Fruit fly (Drosophila melanogaster) whole organism, adult: ENCODE data around the gene CG3942.
A peak's percentile ranks its signal among the peaks of the same experiment; 100 is the strongest.

ENCODE experiments used
- CG11617 ChIP-seq: fragments of 200-800 bp; sonication (Bioruptor generic); optimal IDR thresholded peaks from 2 replicates; lab custom pipeline; 2017; ENCODE audit warnings: mild to moderate bottlenecking, missing biosample characterization, missing genetic modification reagents, missing genetic modification characterization
- CG12768 ChIP-seq: fragments of 200-800 bp; sonication (Bioruptor generic); optimal IDR thresholded peaks from 2 replicates; lab custom pipeline; 2017; ENCODE audit warnings: missing biosample characterization, missing genetic modification characterization, mild to moderate bottlenecking, moderate library complexity, missing genetic modification reagents
- CG14711 ChIP-seq: fragments of 200-800 bp; sonication (Bioruptor generic); optimal IDR thresholded peaks from 2 replicates; lab custom pipeline; 2018; ENCODE audit warnings: missing biosample characterization, mild to moderate bottlenecking, missing genetic modification characterization, moderate library complexity
- CG1620 ChIP-seq: fragments of 200-800 bp; sonication (Bioruptor generic); optimal IDR thresholded peaks from 2 replicates; lab custom pipeline; 2016; ENCODE audit warnings: missing biosample characterization, missing genetic modification characterization
- CG33017 ChIP-seq: fragments of 200-800 bp; sonication (Bioruptor generic); optimal IDR thresholded peaks from 2 replicates; lab custom pipeline; 2018; ENCODE audit warnings: missing biosample characterization, mild to moderate bottlenecking, missing genetic modification characterization, moderate library complexity
- CG5204 ChIP-seq: fragments of 200-800 bp; sonication (Bioruptor generic); optimal IDR thresholded peaks from 2 replicates; lab custom pipeline; 2016; ENCODE audit warnings: missing biosample characterization, missing genetic modification characterization
- CG7045 ChIP-seq: fragments of 200-800 bp; sonication (Bioruptor generic); optimal IDR thresholded peaks from 2 replicates; lab custom pipeline; 2017; ENCODE audit warnings: missing biosample characterization, mild to moderate bottlenecking, missing genetic modification characterization
- CG7101 ChIP-seq: fragments of 200-800 bp; sonication (Bioruptor generic); optimal IDR thresholded peaks from 2 replicates; lab custom pipeline; 2018; ENCODE audit warnings: missing biosample characterization, mild to moderate bottlenecking, missing genetic modification characterization, moderate library complexity
- Clk ChIP-seq: fragments of 200-800 bp; sonication (Bioruptor generic); optimal IDR thresholded peaks from 2 replicates; lab custom pipeline; 2017; ENCODE audit warnings: missing biosample characterization, missing genetic modification characterization
- Crg-1 ChIP-seq: fragments of 200-800 bp; sonication (Bioruptor generic); optimal IDR thresholded peaks from 2 replicates; lab custom pipeline; 2016; ENCODE audit warnings: missing biosample characterization, missing genetic modification characterization
- Hr96 ChIP-seq: fragments of 200-800 bp; sonication (Bioruptor generic); optimal IDR thresholded peaks from 2 replicates; lab custom pipeline; 2016; ENCODE audit warnings: missing biosample characterization, missing genetic modification characterization
- Mnt ChIP-seq: fragments of 200-800 bp; sonication (Bioruptor generic); optimal IDR thresholded peaks from 2 replicates; lab custom pipeline; 2016; ENCODE audit warnings: missing biosample characterization, mild to moderate bottlenecking, missing genetic modification characterization
- bab1 ChIP-seq: fragments of 200-800 bp; sonication (Bioruptor generic); optimal IDR thresholded peaks from 3 replicates; lab custom pipeline; 2019; ENCODE audit warnings: missing biosample characterization, mild to moderate bottlenecking, missing genetic modification characterization, moderate library complexity
- cic ChIP-seq: fragments of 200-800 bp; sonication (Bioruptor generic); optimal IDR thresholded peaks from 2 replicates; lab custom pipeline; 2017; ENCODE audit warnings: missing biosample characterization, mild to moderate bottlenecking, missing genetic modification characterization, moderate library complexity
- cnc ChIP-seq, 2 experiments: fragments of >200 bp; optimal IDR thresholded peaks; 2 replicates each; lab custom pipeline; 2017
- kay ChIP-seq: fragments of 200-800 bp; sonication (Bioruptor generic); peaks from one replicate; lab custom pipeline; 2016; ENCODE audit warnings: missing biosample characterization, missing genetic modification characterization, borderline replicate concordance
- ovo ChIP-seq: fragments of 200-800 bp; sonication (Bioruptor generic); optimal IDR thresholded peaks from 2 replicates; lab custom pipeline; 2016; ENCODE audit warnings: missing biosample characterization, missing genetic modification characterization
- pad ChIP-seq: fragments of 200-800 bp; sonication (Bioruptor generic); optimal IDR thresholded peaks from 3 replicates; lab custom pipeline; 2017; ENCODE audit warnings: missing biosample characterization, missing genetic modification characterization, mild to moderate bottlenecking, moderate library complexity, missing genetic modification reagents
- tj ChIP-seq: fragments of 200-800 bp; sonication (Bioruptor generic); optimal IDR thresholded peaks from 3 replicates; lab custom pipeline; 2017; ENCODE audit warnings: missing biosample characterization, mild to moderate bottlenecking, missing genetic modification characterization, moderate library complexity
- toe ChIP-seq: fragments of 200-800 bp; sonication (Bioruptor generic); optimal IDR thresholded peaks from 2 replicates; lab custom pipeline; 2016; ENCODE audit warnings: missing biosample characterization, missing genetic modification characterization

Gene CG3942

dm6 chr3R:12279019-12279418, 25.0 kb downstream of the CG3942 start:
- TF ChIP-seq CG11617 (GFP tag; lab: Kevin White, UChicago), result no peak
- peak; percentile 47 for TF ChIP-seq CG12768 (GFP tag; lab: Kevin White, UChicago)
- TF ChIP-seq pad (GFP tag; lab: Kevin White, UChicago), result peak; percentile 64

- TF ChIP-seq CG33017 (peak; percentile 27), toe (GFP tag; lab: Kevin White, UChicago) (no peak), CG12768 (GFP tag; lab: Kevin White, UChicago) (no peak), pad (GFP tag; lab: Kevin White, UChicago) (peak; percentile 95), CG7045 (no peak), tj (GFP tag; lab: Kevin White, UChicago) (no peak)
Measured at dm6 chr3R:12280729-12281342, 26.8 kb downstream of the CG3942 start.

dm6 chr3R:12285589-12285988, 31.6 kb downstream of the CG3942 start:
- TF ChIP-seq Clk (no peak), CG5204 (GFP tag; lab: Kevin White, UChicago) (no peak), CG7101 (tag; lab: Kevin White, UChicago) (no peak), cic (GFP tag; lab: Kevin White, UChicago) (no peak)

- no peak for TF ChIP-seq Mnt (GFP tag; lab: Kevin White, UChicago)
- no peak for TF ChIP-seq CG33017
- no peak for TF ChIP-seq bab1
- TF ChIP-seq toe (GFP tag; lab: Kevin White, UChicago), result no peak
- TF ChIP-seq Hr96 (GFP tag; lab: Kevin White, UChicago), result no peak
- no peak for TF ChIP-seq kay
- TF ChIP-seq CG11617 (GFP tag; lab: Kevin White, UChicago), result no peak
- no peak for TF ChIP-seq Crg-1 (GFP tag; lab: Kevin White, UChicago)
- no peak for TF ChIP-seq cnc (optimal IDR thresholded peaks at IDR 0.05; lab: Kevin White, UChicago)
- no peak for TF ChIP-seq tj (GFP tag; lab: Kevin White, UChicago)
- no peak for TF ChIP-seq cic (GFP tag; lab: Kevin White, UChicago)
- no peak for TF ChIP-seq CG14711 (tag; lab: Kevin White, UChicago)
- TF ChIP-seq pad (GFP tag; lab: Kevin White, UChicago), result no peak
- no peak for TF ChIP-seq CG7101 (tag; lab: Kevin White, UChicago)
- no peak for TF ChIP-seq Clk
- TF ChIP-seq CG5204 (GFP tag; lab: Kevin White, UChicago), result no peak
Measured at dm6 chr3R:12288580-12289299, 34.8 kb downstream of the CG3942 start.

dm6 chr3R:12290466-12291237, 36.7 kb downstream of the CG3942 start:
- TF ChIP-seq cnc (optimal IDR thresholded peaks at IDR 0.05; lab: Kevin White, UChicago) (no peak), CG14711 (tag; lab: Kevin White, UChicago) (no peak), Clk (no peak), CG7101 (tag; lab: Kevin White, UChicago) (no peak), ovo (GFP tag; lab: Kevin White, UChicago) (no peak), CG7045 (no peak), pad (GFP tag; lab: Kevin White, UChicago) (no peak), Mnt (GFP tag; lab: Kevin White, UChicago) (no peak), kay (no peak), CG33017 (no peak), CG11617 (GFP tag; lab: Kevin White, UChicago) (no peak), Hr96 (GFP tag; lab: Kevin White, UChicago) (no peak)

dm6 chr3R:12291872-12292271, 37.9 kb downstream of the CG3942 start:
- no peak for TF ChIP-seq tj (GFP tag; lab: Kevin White, UChicago)
- TF ChIP-seq Crg-1 (GFP tag; lab: Kevin White, UChicago), result no peak
- TF ChIP-seq ovo (GFP tag; lab: Kevin White, UChicago), result no peak
- TF ChIP-seq Mnt (GFP tag; lab: Kevin White, UChicago), result no peak
- no peak for TF ChIP-seq CG5204 (GFP tag; lab: Kevin White, UChicago)
- TF ChIP-seq CG14711 (tag; lab: Kevin White, UChicago), result no peak

dm6 chr3R:12297261-12297660, 43.3 kb downstream of the CG3942 start:
- TF ChIP-seq kay (no peak), CG1620 (GFP tag; lab: Kevin White, UChicago) (no peak), CG14711 (tag; lab: Kevin White, UChicago) (no peak), bab1 (no peak), CG7101 (tag; lab: Kevin White, UChicago) (no peak), CG5204 (GFP tag; lab: Kevin White, UChicago) (no peak), Clk (no peak), CG33017 (no peak), ovo (GFP tag; lab: Kevin White, UChicago) (no peak), tj (GFP tag; lab: Kevin White, UChicago) (no peak), cnc (optimal IDR thresholded peaks at IDR 0.05; lab: Kevin White, UChicago) (no peak), CG11617 (GFP tag; lab: Kevin White, UChicago) (no peak), Hr96 (GFP tag; lab: Kevin White, UChicago) (no peak), pad (GFP tag; lab: Kevin White, UChicago) (no peak), CG12768 (GFP tag; lab: Kevin White, UChicago) (no peak), Crg-1 (GFP tag; lab: Kevin White, UChicago) (no peak), cic (GFP tag; lab: Kevin White, UChicago) (no peak), Mnt (GFP tag; lab: Kevin White, UChicago) (no peak), toe (GFP tag; lab: Kevin White, UChicago) (no peak), CG7045 (no peak)
